Worm (Caenorhabditis elegans) whole organism, L3 larva: Measurements from ENCODE around the gene Y46G5A.20.

Experiments used
- R02D3.7 ChIP-seq: fragments of 150-350 bp; optimal IDR thresholded peaks from 2 replicates; lab custom pipeline; 2014; ENCODE audit warnings: missing biosample characterization, missing genetic modification characterization
- ama-1 ChIP-seq: fragments of 150-350 bp; optimal IDR thresholded peaks from 2 replicates; lab custom pipeline; 2018
- ceh-82 ChIP-seq: fragments of 150-350 bp; optimal IDR thresholded peaks from 2 replicates; lab custom pipeline; 2014; ENCODE audit warnings: missing biosample characterization, missing genetic modification characterization
- egl-27 ChIP-seq: sonication (generic microtip); optimal IDR thresholded peaks from 4 replicates; lab custom pipeline; 2017; ENCODE audit warnings: missing biosample characterization, missing genetic modification reagents, missing genetic modification characterization
- fkh-10 ChIP-seq: sonication (generic microtip); optimal IDR thresholded peaks from 2 replicates; lab custom pipeline; 2017; ENCODE audit warnings: missing biosample characterization, missing genetic modification reagents, missing genetic modification characterization
- nhr-12 ChIP-seq: fragments of 150-350 bp; optimal IDR thresholded peaks from 2 replicates; lab custom pipeline; 2014; ENCODE audit warnings: missing biosample characterization, missing genetic modification characterization
- nhr-237 ChIP-seq: fragments of 150-350 bp; optimal IDR thresholded peaks from 2 replicates; lab custom pipeline; 2014; ENCODE audit warnings: missing biosample characterization, missing genetic modification characterization
- pha-4 ChIP-seq: fragments of 150-350 bp; optimal IDR thresholded peaks from 2 replicates; lab custom pipeline; 2014; ENCODE audit warnings: missing biosample characterization, missing genetic modification reagents, missing genetic modification characterization
- skn-1 ChIP-seq: fragments of 150-350 bp; optimal IDR thresholded peaks from 2 replicates; lab custom pipeline; 2014; ENCODE audit warnings: missing biosample characterization, missing genetic modification characterization

- no peak for TF ChIP-seq egl-27 (tag; lab: Kevin White, UChicago)
- no peak for TF ChIP-seq ama-1
- peak; percentile 89 for TF ChIP-seq pha-4 (tag; lab: Kevin White, UChicago)
- no peak for TF ChIP-seq ceh-82 (tag; lab: Kevin White, UChicago)
- TF ChIP-seq skn-1: peak; percentile 93
- peak; percentile 33 for TF ChIP-seq R02D3.7 (tag; lab: Kevin White, UChicago)
- TF ChIP-seq nhr-237: no peak
- no peak for TF ChIP-seq fkh-10 (GFP tag; lab: Kevin White, UChicago)
- no peak for TF ChIP-seq nhr-12 (tag; lab: Kevin White, UChicago)
These were observed 42.6 kb upstream of the Y46G5A.20 start, which contains the start of the genes vps-2 and tiar-2 for ce11 chrII:12768167-12768712.
